Worm (Caenorhabditis elegans): ENCODE data around the gene str-46.

ce11 chrV:2881016-2881415 lies 18.8 kb downstream of the str-46 start, which contains the start of gene ifc-1:
- no peak for TF ChIP-seq flt-1 (GFP tag; IDR thresholded peaks at IDR 0.05)
- no peak for TF ChIP-seq aly-1 (tag; optimal IDR thresholded peaks at IDR 0.05)

All from whole organism, early embryonic.